Fruit fly (Drosophila melanogaster): ENCODE results near the gene AP-1mu.

AP-1mu gene

DNA sequence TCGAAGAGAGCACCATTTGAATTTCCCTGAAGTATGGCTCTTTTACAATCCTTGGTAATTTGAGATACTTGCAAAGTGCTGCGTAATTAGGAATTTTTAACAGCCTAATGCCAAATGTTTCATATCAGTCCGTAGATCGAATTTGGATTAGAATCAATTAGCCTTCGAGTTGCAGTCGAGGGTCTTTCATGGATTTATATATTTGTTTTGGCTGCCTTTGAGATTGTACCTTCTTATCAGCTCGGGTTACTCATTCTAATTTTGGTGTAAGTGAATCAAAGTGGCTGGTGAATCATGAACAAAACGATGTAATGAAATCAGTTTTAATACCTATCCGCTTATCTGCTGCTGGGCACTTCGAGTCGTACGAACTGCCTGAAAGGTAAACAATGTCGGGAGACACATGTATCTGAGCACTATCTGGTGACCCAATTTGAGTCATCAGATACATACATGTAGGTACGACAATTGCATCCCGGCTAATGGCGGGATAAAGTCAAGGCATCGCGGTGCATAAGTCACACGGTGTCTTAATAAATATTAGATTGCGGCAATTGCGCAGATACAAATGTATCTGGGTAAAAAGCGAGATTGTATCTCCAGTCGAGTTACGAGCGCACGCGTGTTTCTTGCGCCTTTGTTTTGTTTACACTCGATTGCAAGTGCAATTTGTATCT, 36.5 kb upstream of the AP-1mu start:
- TF ChIP-seq CG14655 (GFP tag; optimal IDR thresholded peaks at IDR 0.05) (no peak), Ets98B (GFP tag; IDR thresholded peaks at IDR 0.05) (no peak), Snoo (tag; optimal IDR thresholded peaks at IDR 0.05) (no peak), CG4496 (GFP tag; IDR thresholded peaks at IDR 0.05) (no peak), Pif1A (GFP tag; optimal IDR thresholded peaks at IDR 0.05) (no peak), CG8301 (tag; optimal IDR thresholded peaks at IDR 0.05) (no peak)

dm6 chr3R:9594839-9595238, 35.5 kb upstream of the AP-1mu start:
- TF ChIP-seq Snoo (tag; optimal IDR thresholded peaks at IDR 0.05) (no peak), CG14655 (GFP tag; optimal IDR thresholded peaks at IDR 0.05) (no peak), CG32121 (GFP tag; IDR thresholded peaks at IDR 0.05) (peak; percentile 24; the same call in 1 of the 2 replicates), CG9948 (tag; optimal IDR thresholded peaks at IDR 0.05) (no peak), gl (tag; optimal IDR thresholded peaks at IDR 0.05) (no peak), CG8301 (tag; optimal IDR thresholded peaks at IDR 0.05) (no peak), CG4496 (GFP tag; IDR thresholded peaks at IDR 0.05) (no peak), Ets98B (GFP tag; IDR thresholded peaks at IDR 0.05) (no peak; the same call in 1 of the 2 replicates), CG10348 (GFP tag; IDR thresholded peaks at IDR 0.05) (no peak), CG13204 (GFP tag; optimal IDR thresholded peaks at IDR 0.05) (no peak), Pif1B (GFP tag; optimal IDR thresholded peaks at IDR 0.05) (no peak), CG12605 (GFP tag; IDR thresholded peaks at IDR 0.05) (peak; percentile 19; the same call in 1 of the 2 replicates), CG34367 (tag; optimal IDR thresholded peaks at IDR 0.05) (no peak), D1 (tag; optimal IDR thresholded peaks at IDR 0.05) (no peak), EcR (GFP tag; optimal IDR thresholded peaks at IDR 0.05) (no peak), CG8159 (tag; optimal IDR thresholded peaks at IDR 0.05) (no peak), CG15710 (tag; optimal IDR thresholded peaks at IDR 0.05) (no peak), CG17806 (tag; optimal IDR thresholded peaks at IDR 0.05) (no peak), rn (GFP tag; IDR thresholded peaks at IDR 0.05) (0 out of 2 replicates have a peak, but pooled peaks have one; percentile 29), Pif1A (GFP tag; optimal IDR thresholded peaks at IDR 0.05) (no peak), fd96Ca (GFP tag; IDR thresholded peaks at IDR 0.05) (peak; percentile 66; the same call in 1 of the 3 replicates)

DNA sequence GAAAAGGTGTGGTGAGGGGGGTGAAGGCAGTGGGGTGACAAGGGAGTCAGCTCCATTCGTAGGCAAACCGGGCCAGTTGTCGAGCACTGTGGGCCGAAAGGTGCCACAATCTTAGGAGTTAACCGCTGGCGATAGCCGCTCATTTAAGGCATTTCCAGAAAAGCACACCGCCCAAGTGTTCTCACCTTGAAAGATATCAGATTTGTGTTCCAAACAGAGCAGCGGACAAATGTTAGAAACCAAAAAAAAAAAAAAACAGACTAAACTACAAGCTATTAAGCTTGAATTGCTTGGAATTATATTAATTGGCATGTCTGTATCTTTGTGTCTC, 34.9 kb upstream of the AP-1mu start:
- TF ChIP-seq fd96Ca (GFP tag; IDR thresholded peaks at IDR 0.05) (no peak; the same call in 1 of the 3 replicates), CG8301 (tag; optimal IDR thresholded peaks at IDR 0.05) (peak; percentile 30), CG4496 (GFP tag; IDR thresholded peaks at IDR 0.05) (no peak), CG14655 (GFP tag; optimal IDR thresholded peaks at IDR 0.05) (peak; percentile 71), CG15710 (tag; optimal IDR thresholded peaks at IDR 0.05) (peak; percentile 39), CG8159 (tag; optimal IDR thresholded peaks at IDR 0.05) (peak; percentile 63), CG34367 (tag; optimal IDR thresholded peaks at IDR 0.05) (peak; percentile 45), CG32121 (GFP tag; IDR thresholded peaks at IDR 0.05) (no peak)

- TF ChIP-seq CG8301 (tag; optimal IDR thresholded peaks at IDR 0.05) (peak; percentile 69), CG32121 (GFP tag; IDR thresholded peaks at IDR 0.05) (peak; percentile 81), gl (tag; optimal IDR thresholded peaks at IDR 0.05) (peak; percentile 48), rn (GFP tag; IDR thresholded peaks at IDR 0.05) (peak; percentile 62), Ets98B (GFP tag; IDR thresholded peaks at IDR 0.05) (peak; percentile 73), CG12605 (GFP tag; IDR thresholded peaks at IDR 0.05) (peak; percentile 72), CG8159 (tag; optimal IDR thresholded peaks at IDR 0.05) (peak; percentile 85), CG14655 (GFP tag; optimal IDR thresholded peaks at IDR 0.05) (peak; percentile 76), CG34367 (tag; optimal IDR thresholded peaks at IDR 0.05) (peak; percentile 70), Pif1A (GFP tag; optimal IDR thresholded peaks at IDR 0.05) (peak; percentile 62), EcR (GFP tag; optimal IDR thresholded peaks at IDR 0.05) (no peak), CG9948 (tag; optimal IDR thresholded peaks at IDR 0.05) (peak; percentile 87), CG17806 (tag; optimal IDR thresholded peaks at IDR 0.05) (peak; percentile 85), Snoo (tag; optimal IDR thresholded peaks at IDR 0.05) (no peak), CG10348 (GFP tag; IDR thresholded peaks at IDR 0.05) (no peak), CG15710 (tag; optimal IDR thresholded peaks at IDR 0.05) (peak; percentile 84), Pif1B (GFP tag; optimal IDR thresholded peaks at IDR 0.05) (peak; percentile 56), D1 (tag; optimal IDR thresholded peaks at IDR 0.05) (no peak), CG4496 (GFP tag; IDR thresholded peaks at IDR 0.05) (peak; percentile 81; the same call in 2 of the 3 replicates), CG13204 (GFP tag; optimal IDR thresholded peaks at IDR 0.05) (peak; percentile 35), fd96Ca (GFP tag; IDR thresholded peaks at IDR 0.05) (0 out of 3 replicates have a peak, but pooled peaks have one; percentile 37)
These were observed 34.3 kb upstream of the AP-1mu start for dm6 chr3R:9593408-9594250.

dm6 chr3R:9591769-9592388, 32.6 kb upstream of the AP-1mu start:
- no peak for TF ChIP-seq CG9948 (tag; optimal IDR thresholded peaks at IDR 0.05)
- TF ChIP-seq CG14655 (GFP tag; optimal IDR thresholded peaks at IDR 0.05), result no peak
